Fruit fly (Drosophila melanogaster) S2 (cell line): ENCODE data around the gene Bicra.

Experiments used
- CG8478 ChIP-seq: fragments of >200 bp; optimal IDR thresholded peaks from 2 replicates; lab custom pipeline; 2018
- CTCF ChIP-seq, 2 experiments: fragments of >200 bp; optimal IDR thresholded peaks; 2 replicates each; lab custom pipeline; 2018

dm6 chr3R:29088938-29089661, 26.3 kb downstream of the Bicra start:
- TF ChIP-seq CTCF (optimal IDR thresholded peaks at IDR 0.05; lab: Kevin White, UChicago) (no peak), CG8478 (lab: Kevin White, UChicago) (no peak)
